Worm (Caenorhabditis elegans) whole organism, L2 larva: ENCODE data around the gene B0334.13.

Experiments
- C34F6.9 ChIP-seq: fragments of 150-350 bp; optimal IDR thresholded peaks from 2 replicates; lab custom pipeline; 2014; ENCODE audit warnings: missing biosample characterization, missing genetic modification characterization
- F13H6.1 ChIP-seq: sonication (generic microtip); optimal IDR thresholded peaks from 2 replicates; lab custom pipeline; 2016; ENCODE audit warnings: missing genetic modification characterization, missing compliant biosample characterization
- R02D3.7 ChIP-seq: fragments of 150-350 bp; optimal IDR thresholded peaks from 2 replicates; lab custom pipeline; 2014; ENCODE audit warnings: missing biosample characterization, missing genetic modification characterization
- Y55F3AM.14 ChIP-seq: fragments of 200-800 bp; sonication (Bioruptor generic); optimal IDR thresholded peaks from 2 replicates; lab custom pipeline; 2018; ENCODE audit warnings: mild to moderate bottlenecking, missing genetic modification characterization, missing compliant biosample characterization
- ZK546.5 ChIP-seq: sonication (generic microtip); optimal IDR thresholded peaks from 2 replicates; lab custom pipeline; 2017; ENCODE audit warnings: missing biosample characterization, missing genetic modification characterization
- aly-2 ChIP-seq: fragments of 150-350 bp; optimal IDR thresholded peaks from 2 replicates; lab custom pipeline; 2014; ENCODE audit warnings: missing biosample characterization, missing genetic modification characterization
- ama-1 ChIP-seq: fragments of 150-350 bp; optimal IDR thresholded peaks from 2 replicates; lab custom pipeline; 2018; ENCODE audit warnings: inconsistent platforms
- blmp-1 ChIP-seq: sonication (generic microtip); optimal IDR thresholded peaks from 2 replicates; lab custom pipeline; 2017; ENCODE audit warnings: missing genetic modification characterization, mild to moderate bottlenecking, missing compliant biosample characterization, antibody characterized with exemption, moderate library complexity; ENCODE audit not compliant: insufficient read depth
- ceh-16 ChIP-seq: fragments of 150-350 bp; optimal IDR thresholded peaks from 2 replicates; lab custom pipeline; 2014; ENCODE audit warnings: missing biosample characterization, missing genetic modification characterization
- ceh-82 ChIP-seq: fragments of 150-350 bp; optimal IDR thresholded peaks from 2 replicates; lab custom pipeline; 2014; ENCODE audit warnings: missing biosample characterization, missing genetic modification characterization
- crh-2 ChIP-seq: sonication (generic microtip); optimal IDR thresholded peaks from 2 replicates; lab custom pipeline; 2017; ENCODE audit warnings: missing biosample characterization, missing genetic modification characterization
- dmd-4 ChIP-seq: sonication (generic microtip); optimal IDR thresholded peaks from 2 replicates; lab custom pipeline; 2017; ENCODE audit warnings: missing biosample characterization, missing genetic modification characterization
- egl-27 ChIP-seq: sonication (generic microtip); optimal IDR thresholded peaks from 3 replicates; lab custom pipeline; 2017; ENCODE audit warnings: missing biosample characterization, missing genetic modification reagents, missing genetic modification characterization
- elt-1 ChIP-seq: fragments of 150-350 bp; optimal IDR thresholded peaks from 2 replicates; lab custom pipeline; 2014; ENCODE audit warnings: missing biosample characterization, missing genetic modification characterization
- elt-3 ChIP-seq: sonication (generic microtip); optimal IDR thresholded peaks from 2 replicates; lab custom pipeline; 2017; ENCODE audit warnings: missing biosample characterization, missing genetic modification characterization
- fos-1 ChIP-seq: fragments of 150-350 bp; optimal IDR thresholded peaks from 2 replicates; lab custom pipeline; 2014; ENCODE audit warnings: missing biosample characterization, missing genetic modification characterization
- gmeb-1 ChIP-seq: fragments of 150-350 bp; optimal IDR thresholded peaks from 2 replicates; lab custom pipeline; 2014; ENCODE audit warnings: missing biosample characterization, missing genetic modification characterization
- lin-11 ChIP-seq: fragments of 150-350 bp; sonication (generic microtip); optimal IDR thresholded peaks from 2 replicates; lab custom pipeline; 2014; ENCODE audit warnings: missing biosample characterization, missing genetic modification characterization, inconsistent platforms, mixed read lengths
- lin-13 ChIP-seq: fragments of 150-350 bp; optimal IDR thresholded peaks from 2 replicates; lab custom pipeline; 2014; ENCODE audit warnings: missing biosample characterization, missing genetic modification reagents, missing genetic modification characterization
- lin-39 ChIP-seq: fragments of 150-350 bp; optimal IDR thresholded peaks from 2 replicates; lab custom pipeline; 2014; ENCODE audit warnings: missing biosample characterization, missing genetic modification reagents, missing genetic modification characterization
- lsy-2 ChIP-seq, 2 experiments: fragments of 150-350 bp in 1 of 2; sonication (generic microtip) in 1 of 2; optimal IDR thresholded peaks; 2 replicates each; lab custom pipeline; 2014 to 2017; ENCODE audit warnings: missing biosample characterization in 2 of 2, missing genetic modification characterization in 2 of 2
- mab-5 ChIP-seq: fragments of 150-350 bp; optimal IDR thresholded peaks from 2 replicates; lab custom pipeline; 2014; ENCODE audit warnings: missing biosample characterization, missing genetic modification characterization
- mbf-1 ChIP-seq: sonication (generic microtip); optimal IDR thresholded peaks from 2 replicates; lab custom pipeline; 2017; ENCODE audit warnings: missing biosample characterization, missing genetic modification characterization
- mdl-1 ChIP-seq, 2 experiments: fragments of 150-350 bp in 1 of 2; sonication (generic microtip) in 1 of 2; optimal IDR thresholded peaks; 2 replicates each; lab custom pipeline; 2017; ENCODE audit warnings: missing biosample characterization in 2 of 2, missing genetic modification characterization in 2 of 2
- nhr-10 ChIP-seq: sonication (generic microtip); optimal IDR thresholded peaks from 2 replicates; lab custom pipeline; 2017; ENCODE audit warnings: missing biosample characterization, missing genetic modification characterization
- nhr-11 ChIP-seq: fragments of 150-350 bp; optimal IDR thresholded peaks from 2 replicates; lab custom pipeline; 2014; ENCODE audit warnings: missing biosample characterization, missing genetic modification characterization
- nhr-12 ChIP-seq: fragments of 150-350 bp; optimal IDR thresholded peaks from 2 replicates; lab custom pipeline; 2014; ENCODE audit warnings: missing biosample characterization, missing genetic modification characterization
- nhr-129 ChIP-seq: fragments of 150-350 bp; optimal IDR thresholded peaks from 2 replicates; lab custom pipeline; 2014; ENCODE audit warnings: missing biosample characterization, missing genetic modification characterization
- nhr-21 ChIP-seq: fragments of 150-350 bp; optimal IDR thresholded peaks from 2 replicates; lab custom pipeline; 2014; ENCODE audit warnings: missing biosample characterization, missing genetic modification characterization
- nhr-23 ChIP-seq: fragments of 150-350 bp; optimal IDR thresholded peaks from 2 replicates; lab custom pipeline; 2014; ENCODE audit warnings: missing biosample characterization, missing genetic modification reagents, missing genetic modification characterization
- nhr-237 ChIP-seq: fragments of 150-350 bp; optimal IDR thresholded peaks from 2 replicates; lab custom pipeline; 2014; ENCODE audit warnings: missing biosample characterization, missing genetic modification characterization
- nhr-25 ChIP-seq: fragments of 150-350 bp; sonication (generic microtip); optimal IDR thresholded peaks from 3 replicates; lab custom pipeline; 2014; ENCODE audit warnings: missing biosample characterization, missing genetic modification characterization
- nhr-6 ChIP-seq: fragments of 150-350 bp; optimal IDR thresholded peaks from 2 replicates; lab custom pipeline; 2014; ENCODE audit warnings: missing biosample characterization, missing genetic modification characterization
- nhr-77 ChIP-seq: fragments of 150-350 bp; optimal IDR thresholded peaks from 2 replicates; lab custom pipeline; 2014; ENCODE audit warnings: missing biosample characterization, missing genetic modification characterization
- peb-1 ChIP-seq: fragments of 150-350 bp; optimal IDR thresholded peaks from 2 replicates; lab custom pipeline; 2014; ENCODE audit warnings: missing biosample characterization, missing genetic modification characterization
- sem-4 ChIP-seq: fragments of 150-350 bp; optimal IDR thresholded peaks from 2 replicates; lab custom pipeline; 2014; ENCODE audit warnings: missing biosample characterization, missing genetic modification reagents, missing genetic modification characterization
- skn-1 ChIP-seq: sonication (generic microtip); optimal IDR thresholded peaks from 2 replicates; lab custom pipeline; 2017; ENCODE audit warnings: missing biosample characterization, missing genetic modification characterization
- sma-3 ChIP-seq: sonication (generic microtip); optimal IDR thresholded peaks from 2 replicates; lab custom pipeline; 2016; ENCODE audit warnings: missing genetic modification reagents, missing genetic modification characterization, missing compliant biosample characterization
- sma-9 ChIP-seq, 2 experiments: fragments of 150-350 bp in 1 of 2; sonication (generic microtip) in 1 of 2; optimal IDR thresholded peaks; 2 replicates each; lab custom pipeline; 2014 to 2016; ENCODE audit warnings: missing genetic modification characterization in 2 of 2, mild to moderate bottlenecking in 1 of 2, missing biosample characterization in 1 of 2, missing compliant biosample characterization in 1 of 2, missing genetic modification reagents in 1 of 2, moderate library complexity in 1 of 2
- snpc-4 ChIP-seq: fragments of 150-350 bp; optimal IDR thresholded peaks from 2 replicates; lab custom pipeline; 2014; ENCODE audit warnings: missing biosample characterization, missing genetic modification characterization
- unc-39 ChIP-seq: fragments of 150-350 bp; optimal IDR thresholded peaks from 2 replicates; lab custom pipeline; 2014; ENCODE audit warnings: missing biosample characterization, missing genetic modification characterization
- unc-55 ChIP-seq: fragments of 150-350 bp; sonication (generic microtip); optimal IDR thresholded peaks from 3 replicates; lab custom pipeline; 2014; ENCODE audit warnings: missing biosample characterization, missing genetic modification reagents, missing genetic modification characterization
- unc-62 ChIP-seq: fragments of 150-350 bp; optimal IDR thresholded peaks from 2 replicates; lab custom pipeline; 2014; ENCODE audit warnings: missing biosample characterization, missing genetic modification reagents, missing genetic modification characterization
- zag-1 ChIP-seq: fragments of 150-350 bp; optimal IDR thresholded peaks from 2 replicates; lab custom pipeline; 2014; ENCODE audit warnings: missing biosample characterization, missing genetic modification characterization
- ztf-1 ChIP-seq: fragments of 200-800 bp; sonication (Bioruptor generic); conservative IDR thresholded peaks from 2 replicates; pipeline ENCODE4 v1.3.6; 2022; ENCODE audit warnings: missing genetic modification characterization, missing compliant biosample characterization
- ztf-11 ChIP-seq: sonication (generic microtip); optimal IDR thresholded peaks from 2 replicates; lab custom pipeline; 2017; ENCODE audit warnings: missing biosample characterization, missing genetic modification characterization
- ztf-4 ChIP-seq: fragments of 150-350 bp; optimal IDR thresholded peaks from 2 replicates; lab custom pipeline; 2014; ENCODE audit warnings: missing biosample characterization, missing genetic modification characterization

B0334.13 gene

DNA sequence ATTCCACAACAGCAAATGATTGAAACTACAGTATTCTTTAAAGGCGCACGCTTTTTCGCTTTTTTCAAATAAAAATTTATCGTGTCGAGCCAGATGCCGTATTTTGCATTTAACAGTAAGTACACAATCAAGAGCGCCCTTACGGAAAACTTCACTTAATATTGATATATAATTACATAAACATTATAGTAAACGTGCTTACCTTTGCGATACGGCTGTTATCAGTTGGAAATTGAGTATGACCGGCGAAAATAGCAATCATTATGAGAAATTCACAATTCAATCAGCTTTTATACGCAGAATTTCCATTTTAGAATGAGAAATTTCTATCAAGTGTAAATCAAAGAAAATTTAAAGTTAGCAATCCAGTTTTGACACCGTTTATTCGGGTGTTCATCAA is 12.1 kb downstream of the B0334.13 start, which contains the start of gene B0334.20:
Gene B0334.20, minus strand, starts transcription at position 262 of the 400 bp plus-strand sequence.
- TF ChIP-seq lin-13 (GFP tag; lab: Kevin White, UChicago): no peak
- no peak for TF ChIP-seq elt-3 (tag; lab: Kevin White, UChicago)
- TF ChIP-seq fos-1: peak; percentile 53

DNA sequence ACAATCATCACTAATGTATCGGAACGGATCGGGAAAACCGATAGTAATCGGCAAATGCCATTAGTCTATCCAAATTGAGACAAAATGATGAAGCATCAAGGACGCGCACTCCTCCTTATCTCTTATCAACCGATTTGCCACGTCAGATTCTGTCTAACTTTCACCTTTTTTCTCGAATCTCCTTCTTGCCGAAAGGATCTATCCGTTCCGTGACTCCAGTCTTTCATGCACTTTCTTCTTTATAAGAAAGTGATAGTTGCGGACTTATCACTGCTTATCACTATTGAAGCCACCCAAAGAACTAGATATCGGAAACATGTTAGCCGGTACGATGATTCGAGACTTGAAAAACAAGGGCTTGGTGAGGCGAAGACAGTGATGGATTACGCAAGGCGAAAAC is 13.9 kb downstream of the B0334.13 start:
- TF ChIP-seq fos-1 (peak; percentile 36), nhr-6 (tag; lab: Kevin White, UChicago) (no peak), unc-55 (GFP tag; lab: Kevin White, UChicago) (no peak), elt-1 (tag; lab: Kevin White, UChicago) (no peak), lin-11 (tag; lab: Kevin White, UChicago) (no peak), nhr-21 (tag; lab: Kevin White, UChicago) (peak; percentile 84), peb-1 (tag; lab: Kevin White, UChicago) (no peak), ztf-1 (GFP tag; lab: Robert Waterston, UW) (no peak), skn-1 (tag; lab: Kevin White, UChicago) (no peak), nhr-129 (tag; lab: Kevin White, UChicago) (no peak), dmd-4 (tag; lab: Kevin White, UChicago) (no peak), R02D3.7 (tag; lab: Kevin White, UChicago) (no peak), ama-1 (lab: Kevin White, UChicago) (no peak), sma-3 (no peak), egl-27 (tag; lab: Kevin White, UChicago) (no peak), blmp-1 (tag; lab: Kevin White, UChicago) (peak; percentile 90), ceh-16 (tag; lab: Kevin White, UChicago) (no peak), F13H6.1 (tag; lab: Kevin White, UChicago) (no peak), snpc-4 (tag; lab: Kevin White, UChicago) (no peak), unc-39 (no peak), nhr-10 (tag; lab: Kevin White, UChicago) (no peak), elt-3 (tag; lab: Kevin White, UChicago) (no peak), zag-1 (no peak), ZK546.5 (tag; lab: Kevin White, UChicago) (no peak), nhr-12 (tag; lab: Kevin White, UChicago) (no peak), mbf-1 (tag; lab: Kevin White, UChicago) (no peak), lsy-2 (tag; optimal IDR thresholded peaks at IDR 0.05; lab: Kevin White, UChicago) (peak in 1 of 2 experiments; percentile 12), lin-13 (GFP tag; lab: Kevin White, UChicago) (no peak), sem-4 (no peak), gmeb-1 (tag; lab: Kevin White, UChicago) (no peak), C34F6.9 (tag; lab: Kevin White, UChicago) (no peak), aly-2 (tag; lab: Kevin White, UChicago) (no peak), nhr-25 (tag; lab: Kevin White, UChicago) (peak; percentile 7), mdl-1 (tag; optimal IDR thresholded peaks at IDR 0.05; lab: Kevin White, UChicago) (no peak), nhr-237 (tag; lab: Kevin White, UChicago) (no peak), ceh-82 (no peak), Y55F3AM.14 (GFP tag; lab: Kevin White, UChicago) (no peak), mab-5 (tag; lab: Kevin White, UChicago) (no peak), unc-62 (GFP tag; lab: Kevin White, UChicago) (no peak), nhr-23 (no peak), ztf-4 (no peak), crh-2 (tag; lab: Kevin White, UChicago) (peak; percentile 5), nhr-77 (no peak), ztf-11 (tag; lab: Kevin White, UChicago) (no peak), nhr-11 (tag; lab: Kevin White, UChicago) (no peak), lin-39 (tag; lab: Kevin White, UChicago) (no peak), sma-9 (GFP tag; optimal IDR thresholded peaks at IDR 0.05; lab: Kevin White, UChicago) (peak; percentile 56), sma-9 (tag; optimal IDR thresholded peaks at IDR 0.05; lab: Kevin White, UChicago) (no peak)
